Fruit fly (Drosophila melanogaster) whole organism, embryonic: ENCODE data around the gene CG34276.
A peak's percentile ranks its signal among the peaks of the same experiment; 100 is the strongest.

Source experiments
- Atf-2 ChIP-seq: fragments of 200-800 bp; sonication (Bioruptor generic); optimal IDR thresholded peaks from 2 replicates; lab custom pipeline; 2016; ENCODE audit warnings: missing biosample characterization, missing genetic modification characterization
- BEAF-32 ChIP-seq: fragments of 200-800 bp; sonication (Bioruptor generic); optimal IDR thresholded peaks from 3 replicates; lab custom pipeline; 2017; ENCODE audit warnings: missing biosample characterization, missing genetic modification characterization, mild to moderate bottlenecking, moderate library complexity, missing genetic modification reagents
- Bgb ChIP-seq: fragments of 200-800 bp; sonication (Bioruptor generic); IDR thresholded peaks from 2 replicates; pipeline ENCODE4 v1.3.6; 2022; ENCODE audit warnings: missing biosample characterization, missing genetic modification characterization; ENCODE audit not compliant: partially characterized antibody
- CG1024 ChIP-seq: fragments of 200-800 bp; sonication (Bioruptor generic); IDR thresholded peaks from 2 replicates; pipeline ENCODE4 v1.3.6; 2022; ENCODE audit warnings: missing biosample characterization, missing genetic modification characterization
- CG10366 ChIP-seq: fragments of 200-800 bp; sonication (Bioruptor generic); IDR thresholded peaks from 2 replicates; pipeline ENCODE4 v1.3.6; 2022; ENCODE audit warnings: missing biosample characterization, missing genetic modification characterization
- CG10654 ChIP-seq: fragments of 200-800 bp; sonication (Bioruptor generic); optimal IDR thresholded peaks from 2 replicates; lab custom pipeline; 2016; ENCODE audit warnings: missing biosample characterization, missing genetic modification characterization
- CG11247 ChIP-seq: fragments of 200-800 bp; sonication (Bioruptor generic); IDR thresholded peaks from 2 replicates; pipeline ENCODE4 v1.3.6; 2022; ENCODE audit warnings: missing biosample characterization, missing genetic modification characterization
- CG12769 ChIP-seq: fragments of 200-800 bp; sonication (Bioruptor generic); optimal IDR thresholded peaks from 2 replicates; lab custom pipeline; 2019; ENCODE audit warnings: missing biosample characterization, mild to moderate bottlenecking, missing genetic modification characterization, moderate library complexity
- CG17186 ChIP-seq: fragments of 200-800 bp; sonication (Bioruptor generic); optimal IDR thresholded peaks from 3 replicates; lab custom pipeline; 2017; ENCODE audit warnings: missing biosample characterization, missing genetic modification reagents, missing genetic modification characterization
- CG17912 ChIP-seq: fragments of 200-800 bp; sonication (Bioruptor generic); optimal IDR thresholded peaks from 2 replicates; lab custom pipeline; 2018; ENCODE audit warnings: missing biosample characterization, mild to moderate bottlenecking, missing genetic modification characterization
- CG18262 ChIP-seq: fragments of 200-800 bp; optimal IDR thresholded peaks from 3 replicates; lab custom pipeline; 2019; ENCODE audit warnings: missing biosample characterization, mild to moderate bottlenecking, missing genetic modification characterization, moderate library complexity
- CG2199 ChIP-seq: fragments of 200-800 bp; sonication (Bioruptor generic); IDR thresholded peaks from 3 replicates; pipeline ENCODE4 v1.3.6; 2022; ENCODE audit warnings: missing biosample characterization, missing genetic modification characterization
- CG2889 ChIP-seq: fragments of 200-800 bp; sonication (Bioruptor generic); IDR thresholded peaks from 3 replicates; pipeline ENCODE4 v1.3.6; 2022; ENCODE audit warnings: missing biosample characterization, missing genetic modification characterization
- CG33557 ChIP-seq: fragments of 200-800 bp; sonication (Bioruptor generic); optimal IDR thresholded peaks from 2 replicates; lab custom pipeline; 2019; ENCODE audit warnings: missing biosample characterization, mild to moderate bottlenecking, missing genetic modification characterization, moderate library complexity
- CG3726 ChIP-seq: fragments of 200-800 bp; sonication (Bioruptor generic); IDR thresholded peaks from 3 replicates; pipeline ENCODE4, ENCODE4 v1.3.6; 2022; ENCODE audit warnings: missing biosample characterization, missing genetic modification characterization
- CG42726 ChIP-seq: fragments of 200-800 bp; sonication (Bioruptor generic); IDR thresholded peaks from 2 replicates; pipeline ENCODE4 v1.3.6; 2022; ENCODE audit warnings: missing biosample characterization, missing genetic modification characterization; ENCODE audit not compliant: partially characterized antibody
- CG6272 ChIP-seq: fragments of 200-800 bp; sonication (Bioruptor generic); IDR thresholded peaks from 2 replicates; pipeline ENCODE4 v1.3.6; 2022; ENCODE audit warnings: missing biosample characterization, missing genetic modification characterization
- CG6854 ChIP-seq: fragments of 200-800 bp; sonication (Bioruptor generic); optimal IDR thresholded peaks from 3 replicates; lab custom pipeline; 2017; ENCODE audit warnings: missing biosample characterization, mild to moderate bottlenecking, missing genetic modification characterization
- CG7357 ChIP-seq: fragments of 200-800 bp; sonication (Bioruptor generic); IDR thresholded peaks from 3 replicates; pipeline ENCODE4 v1.3.6; 2022; ENCODE audit warnings: missing biosample characterization, missing genetic modification characterization
- CG8765 ChIP-seq: fragments of 200-800 bp; sonication (Bioruptor generic); IDR thresholded peaks from 2 replicates; pipeline ENCODE4 v1.3.6; 2022; ENCODE audit warnings: missing biosample characterization, missing genetic modification characterization
- Gug ChIP-seq: fragments of 200-800 bp; sonication (Bioruptor generic); IDR thresholded peaks from 4 replicates; pipeline ENCODE4 v1.3.6; 2022; ENCODE audit warnings: missing biosample characterization, missing genetic modification characterization
- Hand ChIP-seq: fragments of 200-800 bp; sonication (Bioruptor generic); optimal IDR thresholded peaks from 2 replicates; lab custom pipeline; 2017; ENCODE audit warnings: mild to moderate bottlenecking, missing biosample characterization, missing genetic modification reagents, missing genetic modification characterization
- MBD-R2 ChIP-seq: fragments of 200-800 bp; sonication (Bioruptor generic); IDR thresholded peaks from 2 replicates; pipeline ENCODE4 v1.3.6; 2022; ENCODE audit warnings: missing biosample characterization, missing genetic modification characterization
- Mrtf ChIP-seq: fragments of 200-800 bp; sonication (Bioruptor generic); IDR thresholded peaks from 3 replicates; pipeline ENCODE4 v1.3.6; 2022; ENCODE audit warnings: missing biosample characterization, missing genetic modification characterization
- NC2β ChIP-seq: fragments of 200-800 bp; sonication (Bioruptor generic); optimal IDR thresholded peaks from 2 replicates; lab custom pipeline; 2016; ENCODE audit warnings: missing biosample characterization, missing genetic modification characterization
- NFAT ChIP-seq: fragments of 200-800 bp; sonication (Bioruptor generic); IDR thresholded peaks from 2 replicates; pipeline ENCODE4 v1.3.6; 2022; ENCODE audit warnings: missing biosample characterization, missing genetic modification characterization
- Pdp1 ChIP-seq, 2 experiments: fragments of 200-800 bp; sonication (Bioruptor generic); optimal IDR thresholded peaks; 3 replicates each; lab custom pipeline; 2016; ENCODE audit warnings: missing biosample characterization in 2 of 2, missing genetic modification characterization in 2 of 2, mild to moderate bottlenecking in 1 of 2, moderate library complexity in 1 of 2
- Ptx1 ChIP-seq: fragments of 200-800 bp; sonication (Bioruptor generic); IDR thresholded peaks from 2 replicates; pipeline ENCODE4 v1.3.6; 2022; ENCODE audit warnings: missing biosample characterization, missing genetic modification characterization
- Rfx ChIP-seq: fragments of 200-800 bp; sonication (Bioruptor generic); IDR thresholded peaks from 2 replicates; pipeline ENCODE4 v1.3.6; 2022; ENCODE audit warnings: missing biosample characterization, missing genetic modification characterization
- Six4 ChIP-seq: fragments of 200-800 bp; sonication (Bioruptor generic); optimal IDR thresholded peaks from 2 replicates; lab custom pipeline; 2016; ENCODE audit warnings: missing biosample characterization, missing genetic modification characterization
- YL-1 ChIP-seq: fragments of 200-800 bp; sonication (Bioruptor generic); optimal IDR thresholded peaks from 3 replicates; lab custom pipeline; 2017; ENCODE audit warnings: missing biosample characterization, mild to moderate bottlenecking, missing genetic modification characterization
- caup ChIP-seq: fragments of 200-800 bp; sonication (Bioruptor generic); optimal IDR thresholded peaks from 3 replicates; lab custom pipeline; 2017; ENCODE audit warnings: missing biosample characterization, mild to moderate bottlenecking, missing genetic modification characterization, moderate library complexity; ENCODE audit not compliant: severe bottlenecking
- chif ChIP-seq, 2 experiments: fragments of 200-800 bp; sonication (Bioruptor generic); optimal IDR thresholded peaks; 3 replicates each; lab custom pipeline; 2016; ENCODE audit warnings: missing biosample characterization in 2 of 2, missing genetic modification characterization in 2 of 2
- chm ChIP-seq: fragments of 200-800 bp; sonication (Bioruptor generic); IDR thresholded peaks from 2 replicates; pipeline ENCODE4 v1.3.6; 2022; ENCODE audit warnings: missing biosample characterization, missing genetic modification characterization
- chn ChIP-seq: fragments of 200-800 bp; sonication (Bioruptor generic); optimal IDR thresholded peaks from 2 replicates; lab custom pipeline; 2016; ENCODE audit warnings: missing biosample characterization, missing genetic modification characterization
- emc ChIP-seq: fragments of 200-800 bp; sonication (Bioruptor generic); optimal IDR thresholded peaks from 2 replicates; lab custom pipeline; 2016; ENCODE audit warnings: missing biosample characterization, missing genetic modification characterization
- en ChIP-seq: fragments of 200-800 bp; sonication (Bioruptor generic); optimal IDR thresholded peaks from 2 replicates; lab custom pipeline; 2016; ENCODE audit warnings: missing biosample characterization, missing genetic modification characterization
- esg ChIP-seq: fragments of 200-800 bp; sonication (Bioruptor generic); conservative IDR thresholded peaks from 2 replicates; pipeline ENCODE4 v1.3.6; 2022; ENCODE audit warnings: missing biosample characterization, missing genetic modification characterization
- ewg ChIP-seq: fragments of 200-800 bp; sonication (Bioruptor generic); optimal IDR thresholded peaks from 3 replicates; lab custom pipeline; 2017; ENCODE audit warnings: mild to moderate bottlenecking, missing biosample characterization, missing genetic modification reagents, missing genetic modification characterization
- grau ChIP-seq: fragments of 200-800 bp; optimal IDR thresholded peaks from 3 replicates; lab custom pipeline; 2019; ENCODE audit warnings: missing biosample characterization, mild to moderate bottlenecking, missing genetic modification characterization, moderate library complexity
- gsb ChIP-seq: fragments of 200-800 bp; sonication (Bioruptor generic); IDR thresholded peaks from 2 replicates; pipeline ENCODE4 v1.3.6; 2022; ENCODE audit warnings: missing biosample characterization, missing genetic modification characterization
- ham ChIP-seq: fragments of 200-800 bp; sonication (Bioruptor generic); IDR thresholded peaks from 2 replicates; pipeline ENCODE4 v1.3.6; 2022; ENCODE audit warnings: missing biosample characterization, missing genetic modification characterization
- jing ChIP-seq: fragments of 200-800 bp; sonication (Bioruptor generic); optimal IDR thresholded peaks from 2 replicates; lab custom pipeline; 2018; ENCODE audit warnings: missing biosample characterization, mild to moderate bottlenecking, missing genetic modification characterization
- kni ChIP-seq: fragments of 200-800 bp; sonication (Bioruptor generic); optimal IDR thresholded peaks from 3 replicates; lab custom pipeline; 2017; ENCODE audit warnings: mild to moderate bottlenecking, missing biosample characterization, missing genetic modification reagents, missing genetic modification characterization
- odd ChIP-seq: fragments of 200-800 bp; sonication (Bioruptor generic); optimal IDR thresholded peaks from 2 replicates; lab custom pipeline; 2017; ENCODE audit warnings: missing biosample characterization, mild to moderate bottlenecking, missing genetic modification characterization
- otp ChIP-seq: fragments of 200-800 bp; sonication (Bioruptor generic); IDR thresholded peaks from 3 replicates; pipeline ENCODE4, ENCODE4 v1.3.6; 2022; ENCODE audit warnings: missing biosample characterization, missing genetic modification characterization
- pho ChIP-seq: fragments of 200-800 bp; sonication (Bioruptor generic); optimal IDR thresholded peaks from 2 replicates; lab custom pipeline; 2016; ENCODE audit warnings: missing biosample characterization, missing genetic modification characterization
- phol ChIP-seq: fragments of 200-800 bp; sonication (Bioruptor generic); optimal IDR thresholded peaks from 3 replicates; lab custom pipeline; 2018; ENCODE audit warnings: missing biosample characterization, mild to moderate bottlenecking, missing genetic modification characterization, moderate library complexity
- sens-2 ChIP-seq: fragments of 200-800 bp; sonication (Bioruptor generic); IDR thresholded peaks from 2 replicates; pipeline ENCODE4 v1.3.6; 2022; ENCODE audit warnings: missing biosample characterization, missing genetic modification characterization
- slp2 ChIP-seq: fragments of 200-800 bp; sonication (Bioruptor generic); optimal IDR thresholded peaks from 2 replicates; lab custom pipeline; 2016; ENCODE audit warnings: missing biosample characterization, missing genetic modification characterization
- tio ChIP-seq: fragments of 200-800 bp; sonication (Bioruptor generic); optimal IDR thresholded peaks from 2 replicates; lab custom pipeline; 2017; ENCODE audit warnings: missing biosample characterization, missing genetic modification characterization, inconsistent platforms
- zen2 ChIP-seq: fragments of 200-800 bp; sonication (Bioruptor generic); IDR thresholded peaks from 3 replicates; pipeline ENCODE4 v1.3.6; 2022; ENCODE audit warnings: missing biosample characterization, missing genetic modification characterization; ENCODE audit not compliant: partially characterized antibody

Gene CG34276

DNA sequence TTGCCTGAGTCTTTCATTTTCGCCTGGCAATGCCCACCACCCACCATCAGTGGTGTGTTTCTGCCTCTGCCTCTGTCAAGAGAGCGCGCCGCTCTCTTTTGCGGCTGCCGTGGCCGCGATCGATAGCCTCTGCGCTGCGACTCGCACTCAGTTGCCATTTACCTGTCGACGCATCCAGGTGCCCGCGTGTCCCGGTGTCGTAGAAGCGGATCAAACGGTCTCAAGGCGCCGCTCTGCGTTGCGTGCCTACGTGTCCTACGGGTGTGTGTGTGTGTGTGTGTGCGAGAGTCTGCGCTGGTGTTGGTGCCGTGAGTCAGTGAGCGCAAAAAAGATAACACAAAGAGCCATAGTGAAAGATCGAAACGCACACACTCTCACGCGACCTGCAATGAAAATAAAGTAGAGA is 4.7 kb upstream of the CG34276 start, which contains the start of gene Fbxl7 (continued):
- TF ChIP-seq Gug (GFP tag; lab: Robert Waterston, UW) (0 out of 4 replicates have a peak, but pooled peaks have one; percentile 10), tio (no peak), chn (GFP tag; lab: Kevin White, UChicago) (peak; percentile 64), CG8765 (GFP tag; lab: Robert Waterston, UW) (no peak), odd (GFP tag; lab: Kevin White, UChicago) (no peak), ham (GFP tag; lab: Robert Waterston, UW) (no peak), CG10366 (GFP tag; lab: Robert Waterston, UW) (no peak), CG6272 (GFP tag; lab: Robert Waterston, UW) (no peak), kni (GFP tag; lab: Kevin White, UChicago) (peak; percentile 92), caup (GFP tag; lab: Kevin White, UChicago) (no peak), Six4 (GFP tag; lab: Kevin White, UChicago) (no peak), slp2 (GFP tag; lab: Kevin White, UChicago) (no peak), Rfx (GFP tag; lab: Robert Waterston, UW) (0 out of 2 replicates have a peak, but pooled peaks have one; percentile 20), CG33557 (GFP tag; lab: Kevin White, UChicago) (no peak), CG10654 (GFP tag; lab: Kevin White, UChicago) (no peak), Mrtf (GFP tag; lab: Robert Waterston, UW) (no peak), Atf-2 (GFP tag; lab: Kevin White, UChicago) (no peak), otp (GFP tag; lab: Robert Waterston, UW) (no peak), BEAF-32 (no peak), CG3726 (GFP tag; lab: Robert Waterston, UW) (no peak), NC2β (GFP tag; lab: Kevin White, UChicago) (peak; percentile 17), CG17912 (GFP tag; lab: Kevin White, UChicago) (no peak), sens-2 (no peak), en (no peak), Hand (GFP tag; lab: Kevin White, UChicago) (no peak), YL-1 (GFP tag; lab: Kevin White, UChicago) (no peak), esg (GFP tag; lab: Robert Waterston, UW) (no peak), CG18262 (tag; lab: Kevin White, UChicago) (no peak), CG12769 (tag; lab: Kevin White, UChicago) (peak; percentile 62), chm (peak; percentile 75), Ptx1 (GFP tag; lab: Robert Waterston, UW) (no peak), emc (GFP tag; lab: Kevin White, UChicago) (no peak), Bgb (GFP tag; lab: Robert Waterston, UW) (peak; percentile 46; the same call in 1 of the 2 replicates), phol (tag; lab: Kevin White, UChicago) (no peak), MBD-R2 (GFP tag; lab: Robert Waterston, UW) (no peak), pho (GFP tag; lab: Kevin White, UChicago) (no peak), CG2889 (GFP tag; lab: Robert Waterston, UW) (no peak), grau (no peak), CG11247 (peak; percentile 83), chif (GFP tag; optimal IDR thresholded peaks at IDR 0.05; lab: Kevin White, UChicago) (no peak), CG1024 (GFP tag; lab: Robert Waterston, UW) (no peak), CG17186 (GFP tag; lab: Kevin White, UChicago) (no peak), Pdp1 (GFP tag; optimal IDR thresholded peaks at IDR 0.05; lab: Kevin White, UChicago) (no peak), jing (GFP tag; lab: Kevin White, UChicago) (no peak), zen2 (0 out of 3 replicates have a peak, but pooled peaks have one; percentile 37), NFAT (GFP tag; lab: Robert Waterston, UW) (0 out of 2 replicates have a peak, but pooled peaks have one; percentile 30), ewg (no peak), CG7357 (GFP tag; lab: Robert Waterston, UW) (no peak), CG2199 (GFP tag; lab: Robert Waterston, UW) (peak; percentile 78; the same call in 1 of the 3 replicates), CG6854 (GFP tag; lab: Kevin White, UChicago) (no peak), CG42726 (GFP tag; lab: Robert Waterston, UW) (peak; percentile 64; the same call in 1 of the 2 replicates), gsb (GFP tag; lab: Robert Waterston, UW) (no peak)
